Worm (Caenorhabditis elegans) whole organism, L1 larva: ENCODE data around the gene ostf-4.

ENCODE experiments used
- C04F5.9 ChIP-seq: sonication (generic microtip); optimal IDR thresholded peaks from 2 replicates; lab custom pipeline; 2016; ENCODE audit warnings: missing genetic modification characterization, missing compliant biosample characterization
- C16A3.4 ChIP-seq: fragments of 150-350 bp; optimal IDR thresholded peaks from 2 replicates; lab custom pipeline; 2014; ENCODE audit warnings: missing biosample characterization, missing genetic modification characterization
- C34B4.2 ChIP-seq: sonication (generic microtip); optimal IDR thresholded peaks from 2 replicates; lab custom pipeline; 2017; ENCODE audit warnings: mild to moderate bottlenecking, missing genetic modification characterization, missing compliant biosample characterization
- F16B12.6 ChIP-seq: fragments of 150-350 bp; optimal IDR thresholded peaks from 2 replicates; lab custom pipeline; 2014; ENCODE audit warnings: missing biosample characterization, missing genetic modification characterization
- aha-1 ChIP-seq: fragments of 150-350 bp; optimal IDR thresholded peaks from 2 replicates; lab custom pipeline; 2014; ENCODE audit warnings: missing biosample characterization, missing genetic modification characterization
- alr-1 ChIP-seq: fragments of 200-800 bp; sonication (Bioruptor generic); optimal IDR thresholded peaks from 2 replicates; lab custom pipeline; 2018; ENCODE audit warnings: borderline replicate concordance, mild to moderate bottlenecking, missing genetic modification characterization, missing compliant biosample characterization
- blmp-1 ChIP-seq: fragments of 150-350 bp; optimal IDR thresholded peaks from 2 replicates; lab custom pipeline; 2014; ENCODE audit warnings: missing biosample characterization, missing genetic modification characterization
- ceh-8 ChIP-seq: fragments of 200-800 bp; sonication (Bioruptor generic); optimal IDR thresholded peaks from 2 replicates; lab custom pipeline; 2018; ENCODE audit warnings: mild to moderate bottlenecking, missing genetic modification characterization, moderate library complexity, missing compliant biosample characterization
- dpl-1 ChIP-seq, 3 experiments: fragments of 150-350 bp in 2 of 3; sonication (generic microtip) in 1 of 3; optimal IDR thresholded peaks; 2 replicates each; lab custom pipeline; 2014 to 2017; ENCODE audit warnings: missing biosample characterization in 3 of 3, missing genetic modification characterization in 3 of 3, missing genetic modification reagents in 3 of 3
- dsc-1 ChIP-seq: sonication (generic microtip); optimal IDR thresholded peaks from 2 replicates; lab custom pipeline; 2016; ENCODE audit warnings: mild to moderate bottlenecking, missing genetic modification characterization, missing compliant biosample characterization
- efl-1 ChIP-seq, 4 experiments: fragments of 150-350 bp; optimal IDR thresholded peaks in 3 of 4; peaks in 1 of 4; 1 replicate in 1 of 4; 2 replicates in 3 of 4; lab custom pipeline; 2014; ENCODE audit warnings: missing biosample characterization in 2 of 4, missing genetic modification characterization in 2 of 4, missing genetic modification reagents in 2 of 4
- egl-27 ChIP-seq, 2 experiments: fragments of 150-350 bp in 1 of 2; sonication (generic microtip); optimal IDR thresholded peaks; 3 replicates each; lab custom pipeline; 2017 to 2018; ENCODE audit warnings: missing biosample characterization in 2 of 2, missing genetic modification characterization in 2 of 2, missing genetic modification reagents in 2 of 2
- elt-3 ChIP-seq, 6 experiments: fragments of 150-350 bp in 1 of 6; sonication (generic microtip); optimal IDR thresholded peaks; 2 replicates each; lab custom pipeline; 2017 to 2018; ENCODE audit warnings: missing biosample characterization in 6 of 6, missing genetic modification characterization in 6 of 6, inconsistent platforms in 1 of 6
- fos-1 ChIP-seq: fragments of 150-350 bp; optimal IDR thresholded peaks from 2 replicates; lab custom pipeline; 2014; ENCODE audit warnings: missing biosample characterization, missing genetic modification characterization
- grh-1 ChIP-seq: fragments of 200-800 bp; sonication (Bioruptor generic); IDR thresholded peaks from 2 replicates; pipeline ENCODE4 v1.3.6; 2022; ENCODE audit warnings: missing genetic modification reagents, missing genetic modification characterization, missing compliant biosample characterization
- hlh-17 ChIP-seq: fragments of 200-800 bp; sonication (Bioruptor generic); optimal IDR thresholded peaks from 2 replicates; lab custom pipeline; 2018; ENCODE audit warnings: missing genetic modification characterization, mild to moderate bottlenecking, missing compliant biosample characterization, moderate library complexity, borderline replicate concordance
- irx-1 ChIP-seq: sonication (generic microtip); optimal IDR thresholded peaks from 2 replicates; lab custom pipeline; 2016; ENCODE audit warnings: missing genetic modification characterization, missing compliant biosample characterization
- lin-14 ChIP-seq: fragments of 200-800 bp; sonication (Bioruptor generic); optimal IDR thresholded peaks from 2 replicates; lab custom pipeline; 2018; ENCODE audit warnings: mild to moderate bottlenecking, missing genetic modification characterization, moderate library complexity, missing compliant biosample characterization
- lin-15B ChIP-seq: fragments of 150-350 bp; sonication (generic microtip); optimal IDR thresholded peaks from 3 replicates; lab custom pipeline; 2014; ENCODE audit warnings: missing biosample characterization, missing genetic modification characterization
- lin-35 ChIP-seq, 2 experiments: fragments of 150-350 bp; optimal IDR thresholded peaks; 2 replicates each; lab custom pipeline; 2014; ENCODE audit warnings: missing biosample characterization in 2 of 2, missing genetic modification characterization in 2 of 2, missing genetic modification reagents in 2 of 2
- lin-39 ChIP-seq: fragments of 150-350 bp; optimal IDR thresholded peaks from 2 replicates; lab custom pipeline; 2014; ENCODE audit warnings: missing biosample characterization, missing genetic modification reagents, missing genetic modification characterization
- lir-3 ChIP-seq: sonication (generic microtip); optimal IDR thresholded peaks from 2 replicates; lab custom pipeline; 2016; ENCODE audit warnings: mild to moderate bottlenecking, missing genetic modification characterization, moderate library complexity, missing compliant biosample characterization; ENCODE audit not compliant: poor library complexity
- lsy-2 ChIP-seq, 2 experiments: fragments of 150-350 bp; optimal IDR thresholded peaks; 2 replicates each; lab custom pipeline; 2014; ENCODE audit warnings: missing biosample characterization in 2 of 2, missing genetic modification characterization in 2 of 2
- mef-2 ChIP-seq: fragments of 150-350 bp; optimal IDR thresholded peaks from 2 replicates; lab custom pipeline; 2014; ENCODE audit warnings: missing biosample characterization, missing genetic modification characterization
- nhr-20 ChIP-seq: sonication (generic microtip); optimal IDR thresholded peaks from 2 replicates; lab custom pipeline; 2016; ENCODE audit warnings: mild to moderate bottlenecking, missing genetic modification characterization, missing compliant biosample characterization
- nhr-47 ChIP-seq: sonication (generic microtip); optimal IDR thresholded peaks from 2 replicates; lab custom pipeline; 2016; ENCODE audit warnings: mild to moderate bottlenecking, missing genetic modification characterization, moderate library complexity, missing compliant biosample characterization
- nhr-71 ChIP-seq: sonication (generic microtip); optimal IDR thresholded peaks from 2 replicates; lab custom pipeline; 2016; ENCODE audit warnings: mild to moderate bottlenecking, missing genetic modification characterization, moderate library complexity, missing compliant biosample characterization
- nhr-76 ChIP-seq: sonication (generic microtip); optimal IDR thresholded peaks from 2 replicates; lab custom pipeline; 2017; ENCODE audit warnings: missing biosample characterization, missing genetic modification characterization
- nhr-85 ChIP-seq: sonication (generic microtip); peaks from one replicate; lab custom pipeline; 2016; ENCODE audit warnings: missing genetic modification characterization, inconsistent platforms, missing compliant biosample characterization
- nhr-90 ChIP-seq: sonication (generic microtip); optimal IDR thresholded peaks from 2 replicates; lab custom pipeline; 2016; ENCODE audit warnings: mild to moderate bottlenecking, missing genetic modification characterization, missing compliant biosample characterization; ENCODE audit not compliant: poor library complexity
- snpc-4 ChIP-seq: fragments of 150-350 bp; optimal IDR thresholded peaks from 2 replicates; lab custom pipeline; 2014; ENCODE audit warnings: missing biosample characterization, missing genetic modification characterization
- snu-23 ChIP-seq: sonication (generic microtip); optimal IDR thresholded peaks from 2 replicates; lab custom pipeline; 2016; ENCODE audit warnings: missing genetic modification characterization, missing compliant biosample characterization
- sox-4 ChIP-seq: sonication (generic microtip); optimal IDR thresholded peaks from 2 replicates; lab custom pipeline; 2016; ENCODE audit warnings: missing genetic modification characterization, missing compliant biosample characterization
- swsn-7 ChIP-seq: sonication (generic microtip); optimal IDR thresholded peaks from 2 replicates; lab custom pipeline; 2016; ENCODE audit warnings: missing genetic modification characterization, missing compliant biosample characterization
- tbx-2 ChIP-seq: sonication (generic microtip); optimal IDR thresholded peaks from 2 replicates; lab custom pipeline; 2016; ENCODE audit warnings: missing genetic modification characterization, missing compliant biosample characterization
- unc-130 ChIP-seq: fragments of 150-350 bp; optimal IDR thresholded peaks from 2 replicates; lab custom pipeline; 2017; ENCODE audit warnings: missing biosample characterization, missing genetic modification characterization, inconsistent platforms
- unc-30 ChIP-seq: sonication (generic microtip); optimal IDR thresholded peaks from 2 replicates; lab custom pipeline; 2017; ENCODE audit warnings: missing biosample characterization, missing genetic modification characterization
- vab-15 ChIP-seq: sonication (generic microtip); optimal IDR thresholded peaks from 2 replicates; lab custom pipeline; 2017; ENCODE audit warnings: missing genotype, mild to moderate bottlenecking, missing genetic modification characterization, missing compliant biosample characterization
- zag-1 ChIP-seq: fragments of 150-350 bp; optimal IDR thresholded peaks from 2 replicates; lab custom pipeline; 2014; ENCODE audit warnings: missing biosample characterization, missing genetic modification characterization
- zip-4 ChIP-seq: fragments of 200-800 bp; sonication (Bioruptor generic); optimal IDR thresholded peaks from 2 replicates; lab custom pipeline; 2018; ENCODE audit warnings: mild to moderate bottlenecking, missing genetic modification characterization, moderate library complexity, missing compliant biosample characterization
- ztf-11 ChIP-seq, 2 experiments: sonication (generic microtip); optimal IDR thresholded peaks; 2 replicates each; lab custom pipeline; 2016 to 2017; ENCODE audit warnings: missing genetic modification characterization in 2 of 2, missing biosample characterization in 1 of 2, missing compliant biosample characterization in 1 of 2

ostf-4 gene

DNA sequence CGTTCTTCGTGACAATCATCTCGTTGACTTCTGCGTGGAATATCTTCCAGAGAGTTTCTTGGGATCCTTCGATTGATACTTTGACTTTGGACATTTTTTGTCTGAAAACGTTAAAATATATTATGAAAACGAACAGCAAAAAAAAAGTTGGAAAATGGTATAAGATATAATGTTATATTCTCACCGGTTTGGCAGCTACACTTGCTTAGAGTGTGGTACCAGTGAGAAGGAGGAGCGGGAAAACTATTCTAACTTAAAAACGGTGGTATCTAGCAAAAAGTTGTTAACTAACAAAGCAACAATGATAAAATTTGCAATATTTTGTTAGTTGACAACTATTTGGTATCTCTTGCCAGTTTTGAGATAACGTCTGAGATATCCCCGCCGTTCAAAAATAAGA, 23.4 kb upstream of the ostf-4 start, which contains the start of gene tbx-9:
Gene tbx-9, minus strand, starts transcription at position 101 of the 400 bp plus-strand sequence.
- TF ChIP-seq nhr-76 (tag; lab: Kevin White, UChicago), result no peak
- TF ChIP-seq swsn-7 (tag; lab: Kevin White, UChicago), result no peak
- no peak for TF ChIP-seq lin-14 (GFP tag; lab: Kevin White, UChicago)
- no peak for TF ChIP-seq C04F5.9 (tag; lab: Kevin White, UChicago)
- TF ChIP-seq lsy-2 (tag; optimal IDR thresholded peaks at IDR 0.05; lab: Kevin White, UChicago), result no peak
- no peak for TF ChIP-seq dsc-1 (tag; lab: Kevin White, UChicago)
- TF ChIP-seq lin-15B (tag; lab: Kevin White, UChicago), result no peak
- no peak for TF ChIP-seq blmp-1 (tag; lab: Kevin White, UChicago)
- TF ChIP-seq alr-1 (tag; lab: Kevin White, UChicago), result no peak
- no peak for TF ChIP-seq zip-4 (GFP tag; lab: Kevin White, UChicago)
- no peak for TF ChIP-seq F16B12.6
- no peak for TF ChIP-seq vab-15 (tag; lab: Kevin White, UChicago)
- no peak for TF ChIP-seq lir-3 (tag; lab: Kevin White, UChicago)
- TF ChIP-seq tbx-2, result no peak
- no peak for TF ChIP-seq aha-1
- no peak for TF ChIP-seq fos-1 (tag; lab: Kevin White, UChicago)
- no peak for TF ChIP-seq zag-1 (tag; lab: Kevin White, UChicago)

DNA sequence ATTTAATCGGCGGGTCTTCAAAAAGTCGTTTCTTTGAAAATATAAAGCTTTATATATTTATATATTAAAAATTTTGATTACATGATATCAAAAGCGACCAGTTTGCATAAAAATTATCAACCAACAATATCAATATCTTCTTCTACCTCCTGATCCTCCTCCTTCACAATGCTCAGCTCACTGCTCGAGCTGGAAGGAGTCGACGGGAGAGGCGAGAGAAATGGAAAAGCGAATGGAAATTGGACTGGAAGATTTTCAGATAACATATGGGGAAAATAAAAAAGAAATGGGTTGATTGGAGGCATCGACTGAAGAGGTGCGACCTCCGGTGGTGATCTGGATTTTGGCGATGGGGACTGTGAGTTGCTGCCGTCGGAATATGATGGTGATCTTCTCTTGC, 21.6 kb upstream of the ostf-4 start:
- no peak for TF ChIP-seq grh-1 (GFP tag; lab: Robert Waterston, UW)
- no peak for TF ChIP-seq efl-1 (optimal IDR thresholded peaks at IDR 0.05; lab: Kevin White, UChicago)
- peak in 1 of 2 experiments; percentile 56 for TF ChIP-seq efl-1 (GFP tag; optimal IDR thresholded peaks at IDR 0.05 in 1 of 2; lab: Kevin White, UChicago)

DNA sequence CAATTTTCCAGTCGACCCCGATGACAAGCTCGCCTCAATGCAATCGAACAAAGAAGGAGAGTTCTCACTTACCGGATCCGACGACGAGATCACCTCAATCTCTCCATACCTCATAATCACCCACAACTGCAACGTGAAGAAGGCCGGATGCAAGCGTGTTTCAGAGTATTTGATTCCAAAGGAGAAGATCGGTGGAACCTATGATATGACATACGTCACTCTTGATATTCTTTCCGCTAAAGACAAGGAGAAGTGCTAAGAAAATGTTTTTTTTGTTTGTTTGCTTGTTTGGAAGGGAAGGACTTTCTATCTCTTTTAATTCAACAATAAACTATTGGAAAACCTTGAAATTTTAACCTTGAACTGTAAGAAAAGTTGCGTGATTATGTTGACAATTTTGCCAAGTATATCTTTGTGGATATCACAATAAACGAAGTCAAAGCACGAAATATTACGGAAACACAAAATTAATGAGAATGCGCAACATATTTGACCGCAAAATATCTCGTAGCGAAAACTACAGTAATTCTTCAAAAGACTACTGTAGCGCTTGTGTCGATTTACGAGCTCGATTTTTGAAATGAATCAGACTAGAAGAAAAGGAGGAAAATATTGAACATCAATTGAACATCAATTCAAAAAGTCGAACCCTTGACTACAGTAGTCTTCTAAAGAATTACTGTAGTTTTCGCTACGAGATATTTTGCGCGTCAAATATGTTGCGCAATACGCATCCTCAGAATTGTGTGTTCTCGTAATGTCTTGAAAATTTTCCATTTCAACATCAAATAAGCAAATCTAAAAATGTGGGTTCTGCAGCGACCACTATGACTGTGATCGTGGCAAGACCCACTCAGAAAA, 20.9 kb upstream of the ostf-4 start:
- TF ChIP-seq ztf-11 (tag; optimal IDR thresholded peaks at IDR 0.05; lab: Kevin White, UChicago), result no peak
- no peak for TF ChIP-seq ceh-8 (GFP tag; lab: Kevin White, UChicago)
- TF ChIP-seq blmp-1 (tag; lab: Kevin White, UChicago), result peak; percentile 25
- TF ChIP-seq F16B12.6, result no peak
- peak; percentile 40 for TF ChIP-seq nhr-20
- TF ChIP-seq grh-1 (GFP tag; lab: Robert Waterston, UW), result peak; percentile 12; the same call in 1 of the 2 replicates
- TF ChIP-seq swsn-7 (tag; lab: Kevin White, UChicago), result no peak
- no peak for TF ChIP-seq snpc-4 (tag; lab: Kevin White, UChicago)
- TF ChIP-seq hlh-17 (GFP tag; lab: Kevin White, UChicago), result no peak
- TF ChIP-seq nhr-85 (tag; lab: Kevin White, UChicago), result peak; percentile 88
- peak in 1 of 6 experiments; percentile 67 for TF ChIP-seq elt-3 (tag; optimal IDR thresholded peaks at IDR 0.05; lab: Kevin White, UChicago)
- peak; percentile 53 for TF ChIP-seq lin-14 (GFP tag; lab: Kevin White, UChicago)
- TF ChIP-seq efl-1 (optimal IDR thresholded peaks at IDR 0.05; lab: Kevin White, UChicago), result no peak
- peak in 1 of 2 experiments; percentile 4 for TF ChIP-seq efl-1 (GFP tag; optimal IDR thresholded peaks at IDR 0.05 in 1 of 2; lab: Kevin White, UChicago)
- peak; percentile 37 for TF ChIP-seq nhr-71 (tag; lab: Kevin White, UChicago)
- TF ChIP-seq nhr-90, result peak; percentile 37
- peak; percentile 26 for TF ChIP-seq nhr-47 (tag; lab: Kevin White, UChicago)
- peak; percentile 27 for TF ChIP-seq snu-23
- TF ChIP-seq lin-39, result no peak

DNA sequence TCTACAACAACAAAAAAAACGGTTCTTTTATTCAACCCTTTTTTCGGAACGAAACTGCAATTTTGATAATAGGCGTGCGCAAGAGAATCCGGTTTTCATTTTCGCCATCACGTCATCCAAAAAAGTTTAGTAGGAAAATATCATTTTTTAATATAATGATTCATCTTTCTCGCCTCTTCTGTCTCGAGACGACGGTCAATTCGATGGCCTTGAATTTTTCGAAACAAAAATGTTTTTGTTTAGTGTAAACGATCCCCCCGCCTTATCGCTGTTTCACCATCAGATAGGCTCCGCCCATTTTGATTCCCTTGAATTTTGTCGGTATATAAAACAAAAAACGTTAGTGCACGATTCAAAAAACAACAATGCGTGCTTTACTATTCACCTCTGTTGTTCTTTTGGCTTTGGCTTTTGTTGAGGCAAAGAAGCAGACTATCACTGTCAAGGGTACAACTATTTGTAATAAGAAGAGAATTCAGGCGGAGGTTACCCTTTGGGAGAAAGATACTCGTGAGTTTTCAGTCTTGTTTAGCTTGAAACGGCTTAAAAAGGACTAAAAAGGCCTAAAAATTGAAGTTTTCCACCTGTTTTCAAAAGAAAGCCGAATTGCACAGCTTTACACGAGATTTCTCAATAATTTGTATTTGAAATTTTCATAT, 19.3 kb upstream of the ostf-4 start, which contains the start of gene ttr-15:
Gene ttr-15, plus strand, starts transcription at position 340 of the 659 bp plus-strand sequence.
- no peak for TF ChIP-seq alr-1 (tag; lab: Kevin White, UChicago)
- TF ChIP-seq lin-39, result no peak
- TF ChIP-seq egl-27 (tag; optimal IDR thresholded peaks at IDR 0.05; lab: Kevin White, UChicago), result no peak
- no peak for TF ChIP-seq sox-4
- peak in 1 of 2 experiments; percentile 12 for TF ChIP-seq lin-35 (GFP tag; optimal IDR thresholded peaks at IDR 0.05; lab: Kevin White, UChicago)
- no peak for TF ChIP-seq unc-130 (tag; lab: Kevin White, UChicago)
- no peak for TF ChIP-seq nhr-76 (tag; lab: Kevin White, UChicago)
- TF ChIP-seq lin-14 (GFP tag; lab: Kevin White, UChicago), result peak; percentile 77
- no peak for TF ChIP-seq dpl-1 (GFP tag; optimal IDR thresholded peaks at IDR 0.05; lab: Kevin White, UChicago)
- no peak for TF ChIP-seq C16A3.4
- no peak for TF ChIP-seq zip-4 (GFP tag; lab: Kevin White, UChicago)
- TF ChIP-seq C34B4.2, result no peak
- no peak for TF ChIP-seq mef-2
- TF ChIP-seq irx-1 (tag; lab: Kevin White, UChicago), result peak; percentile 26
- peak in 1 of 2 experiments; percentile 12 for TF ChIP-seq efl-1 (optimal IDR thresholded peaks at IDR 0.05; lab: Kevin White, UChicago)
- TF ChIP-seq efl-1 (GFP tag; optimal IDR thresholded peaks at IDR 0.05 in 1 of 2; lab: Kevin White, UChicago), result peak in 1 of 2 experiments; percentile 92
- no peak for TF ChIP-seq unc-30
- TF ChIP-seq nhr-47 (tag; lab: Kevin White, UChicago), result peak; percentile 11
- TF ChIP-seq vab-15 (tag; lab: Kevin White, UChicago), result no peak
